Fruit fly (Drosophila melanogaster): ENCODE measurements around the gene REG.
"Not testable (repeated sequence)": the region's sequence is repeated elsewhere in the genome, so short reads cannot be mapped to it uniquely, and the experiment has no call there.

The REG gene

DNA sequence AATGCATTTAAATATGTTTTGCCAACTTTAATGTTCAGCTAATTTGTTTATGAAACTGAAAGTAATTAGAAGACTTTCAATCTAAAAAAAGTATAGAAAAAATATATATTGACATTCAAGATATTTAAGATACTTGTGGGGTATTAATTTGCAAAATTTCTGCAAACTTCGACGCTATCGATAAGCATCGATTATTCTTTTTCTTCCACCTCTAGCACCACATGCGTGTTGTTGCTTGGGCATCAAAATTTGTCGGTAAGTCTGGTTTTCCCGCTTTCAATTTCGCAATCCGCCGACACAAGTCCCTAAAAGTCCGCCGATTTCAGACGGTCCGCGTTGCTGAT lies at the start of gene REG:
TSS of gene REG (plus strand) at position 188 of the 344 bp plus-strand sequence.
- TF ChIP-seq CG8478 (optimal IDR thresholded peaks at IDR 0.05) (no peak), CTCF (optimal IDR thresholded peaks at IDR 0.05) (no peak)

DNA sequence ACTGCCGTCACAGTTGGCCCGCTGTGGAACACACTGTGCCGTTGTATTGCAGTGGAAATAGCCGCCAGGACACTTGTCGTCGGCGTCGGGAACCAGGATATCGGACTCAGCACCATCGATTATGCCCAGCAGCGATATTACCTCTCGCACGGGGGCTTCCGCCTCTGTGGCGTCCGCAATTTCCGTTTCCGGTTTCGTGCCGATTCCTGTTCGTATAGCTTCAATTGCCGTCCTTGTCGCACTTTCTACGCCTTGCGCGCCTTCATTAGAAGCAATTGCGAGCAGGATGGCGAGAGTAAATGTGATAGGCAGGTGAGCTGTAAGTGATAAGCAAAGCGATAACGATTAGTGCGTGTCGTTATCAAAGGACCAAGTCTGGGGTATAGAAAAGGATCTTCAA lies 39.3 kb upstream of the REG start:
- TF ChIP-seq CG8478 (optimal IDR thresholded peaks at IDR 0.05) (no peak), CTCF (optimal IDR thresholded peaks at IDR 0.05) (no peak)

dm6 chrX:13177720-13178119 lies 34.4 kb upstream of the REG start, which contains the start of gene CG32640:
TSS of gene CG32640 (plus strand) at chrX:13178005.
- TF ChIP-seq CTCF, CG8478 (optimal IDR thresholded peaks at IDR 0.05): not testable (repeated sequence)

- TF ChIP-seq CG8478, CTCF (optimal IDR thresholded peaks at IDR 0.05): not testable (repeated sequence)
Measured at dm6 chrX:13184178-13184577, 27.9 kb upstream of the REG start, which contains the start of gene CG32641. TSS of gene CG32641 (plus strand) at chrX:13184478.

DNA sequence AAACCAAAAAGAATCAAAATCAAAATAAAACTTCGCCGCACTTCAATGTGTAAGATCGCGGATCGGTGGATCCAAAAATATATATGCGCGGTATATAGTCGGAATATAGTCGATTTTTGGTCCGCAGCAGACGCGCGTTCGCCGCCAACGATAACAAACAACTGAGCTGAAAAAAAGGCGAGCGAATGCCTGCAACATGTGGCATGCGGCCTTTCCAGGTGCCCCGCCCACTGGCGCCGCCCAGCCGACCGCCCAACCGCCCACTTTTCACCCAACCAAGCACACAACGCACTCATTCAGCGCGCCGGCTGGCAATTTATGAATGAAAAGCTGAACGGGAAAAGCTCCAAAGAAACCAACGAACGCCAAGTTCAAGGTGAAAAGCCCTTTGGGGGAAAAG lies 23.1 kb upstream of the REG start, which contains the start of gene Lgr4:
TSS of gene Lgr4 (minus strand) at position 133 of the 400 bp plus-strand sequence.
- no peak for TF ChIP-seq CTCF (optimal IDR thresholded peaks at IDR 0.05)
- no peak for TF ChIP-seq CG8478 (optimal IDR thresholded peaks at IDR 0.05)

DNA sequence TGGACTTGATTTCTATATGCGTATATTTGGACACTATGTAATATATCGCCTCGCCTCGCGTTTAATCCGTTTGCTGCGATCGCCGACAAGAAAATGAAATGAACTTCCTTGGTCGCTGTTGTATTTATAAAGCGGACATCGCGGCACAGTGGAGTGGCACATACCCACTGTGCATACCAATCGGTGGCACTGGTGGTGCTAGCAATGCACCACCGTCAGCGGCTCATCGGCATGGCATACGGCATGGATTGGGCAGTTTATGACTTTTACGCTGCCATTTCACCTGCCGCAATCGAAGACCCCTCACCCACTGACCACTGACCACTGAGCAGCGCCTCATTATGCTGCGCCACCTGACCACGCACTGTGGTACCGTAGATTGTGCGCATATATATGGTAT lies 20.3 kb upstream of the REG start, which contains the start of gene CG12723:
TSS of gene CG12723 (minus strand) at position 101 of the 400 bp plus-strand sequence.
- TF ChIP-seq CG8478 (optimal IDR thresholded peaks at IDR 0.05) (no peak), CTCF (optimal IDR thresholded peaks at IDR 0.05) (no peak)

DNA sequence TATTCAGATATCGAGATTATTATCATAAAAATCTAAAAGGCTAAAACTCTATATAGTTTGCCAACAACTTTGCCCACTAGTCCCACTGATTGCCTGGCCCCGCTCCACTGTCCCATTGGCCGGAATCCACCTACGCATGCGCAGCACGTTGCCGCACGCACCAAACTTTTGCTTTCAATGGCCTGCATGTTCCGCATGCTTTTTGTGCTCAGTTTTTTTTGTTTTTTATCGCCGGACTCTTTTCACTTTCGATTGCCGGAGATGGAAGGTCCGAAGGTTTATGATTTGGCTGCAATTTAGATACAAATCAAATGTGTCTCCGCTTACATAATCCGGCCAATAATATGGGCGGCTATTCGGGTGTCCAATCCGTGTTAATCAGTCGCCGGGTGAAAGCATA lies 19.9 kb upstream of the REG start:
- TF ChIP-seq CG8478 (optimal IDR thresholded peaks at IDR 0.05) (no peak), CTCF (optimal IDR thresholded peaks at IDR 0.05) (no peak)

dm6 chrX:13194249-13194648 lies 17.9 kb upstream of the REG start, which contains the start of gene Coq5:
TSS of gene Coq5 (minus strand) at chrX:13194551.
- no peak for TF ChIP-seq CTCF (optimal IDR thresholded peaks at IDR 0.05)
- TF ChIP-seq CG8478 (optimal IDR thresholded peaks at IDR 0.05): no peak

- TF ChIP-seq CTCF (optimal IDR thresholded peaks at IDR 0.05) (no peak), CG8478 (optimal IDR thresholded peaks at IDR 0.05) (no peak)
Measured at dm6 chrX:13202162-13202561, 10.0 kb upstream of the REG start, which contains the start of gene CG44437. TSS of gene CG44437 (minus strand) at chrX:13202262.

- TF ChIP-seq CG8478 (optimal IDR thresholded peaks at IDR 0.05) (no peak), CTCF (optimal IDR thresholded peaks at IDR 0.05) (peak; percentile 75 to 84)
Measured at dm6 chrX:13204718-13205117, 7.4 kb upstream of the REG start.

DNA sequence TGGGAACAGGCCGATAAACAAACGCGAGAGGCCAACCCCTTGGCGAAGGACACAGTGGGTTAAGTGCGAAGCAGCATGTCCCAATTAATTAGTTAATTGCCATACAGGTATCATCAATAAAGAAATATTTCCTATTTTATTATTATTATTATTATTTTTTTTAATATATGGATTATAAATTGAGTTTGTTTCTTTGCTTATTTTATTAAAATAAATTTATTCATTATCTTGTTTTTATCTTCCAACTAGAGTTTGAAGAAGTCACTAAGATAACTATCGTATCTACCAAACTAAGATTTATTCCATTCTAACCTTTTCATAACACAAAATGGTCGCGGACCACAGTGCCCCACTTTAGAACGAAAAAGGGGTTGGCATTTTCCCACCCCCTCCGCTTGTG lies 4.0 kb upstream of the REG start:
- no peak for TF ChIP-seq CTCF (optimal IDR thresholded peaks at IDR 0.05)

- TF ChIP-seq CTCF (optimal IDR thresholded peaks at IDR 0.05): no peak
- no peak for TF ChIP-seq CG8478 (optimal IDR thresholded peaks at IDR 0.05)
Measured at dm6 chrX:13208554-13208953, 3.6 kb upstream of the REG start.

- TF ChIP-seq CG8478 (optimal IDR thresholded peaks at IDR 0.05): no peak
- TF ChIP-seq CTCF (optimal IDR thresholded peaks at IDR 0.05): no peak
Measured at dm6 chrX:13209410-13209809, 2.7 kb upstream of the REG start.

- TF ChIP-seq CTCF (optimal IDR thresholded peaks at IDR 0.05) (no peak), CG8478 (optimal IDR thresholded peaks at IDR 0.05) (no peak)
Measured at dm6 chrX:13210429-13210828, 1.7 kb upstream of the REG start.

DNA sequence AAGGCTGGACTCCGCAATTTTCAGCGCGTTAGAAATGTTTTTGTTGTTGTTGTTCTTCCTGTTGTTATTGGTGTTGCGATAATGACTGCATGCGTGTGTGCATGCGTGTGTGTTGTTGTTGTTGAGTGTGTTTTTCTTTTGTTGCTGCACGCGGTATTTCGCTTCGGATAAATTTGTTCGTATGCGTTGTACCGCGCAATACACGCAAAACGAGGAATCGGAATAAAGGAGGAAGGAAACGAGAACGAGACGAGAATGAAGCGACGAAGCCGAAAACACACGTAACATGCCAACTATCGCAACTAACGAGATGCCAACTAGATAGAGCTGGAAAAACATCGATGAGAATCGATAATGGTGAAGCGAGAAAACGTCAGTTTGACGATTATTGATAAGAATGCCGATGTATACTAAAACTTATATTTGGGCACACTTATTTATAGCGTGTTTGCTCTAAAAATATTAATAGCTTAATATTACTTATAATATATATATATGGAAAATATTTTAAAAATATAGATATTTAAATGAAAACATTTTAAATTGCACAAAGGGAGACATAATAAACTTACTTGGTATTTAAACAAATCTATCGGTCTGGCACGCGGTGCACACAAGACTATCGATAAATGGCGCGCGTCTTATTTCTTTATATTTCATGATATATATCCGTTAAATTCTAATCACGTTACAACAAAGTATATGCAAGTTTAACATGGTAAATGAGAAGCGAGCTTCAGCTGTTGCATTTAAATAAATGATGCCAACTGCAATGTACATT lies 578 bp upstream of the REG start, which contains the start of gene sno:
TSS of gene sno (minus strand) at position 318 of the 781 bp plus-strand sequence.
- TF ChIP-seq CG8478 (optimal IDR thresholded peaks at IDR 0.05) (no peak), CTCF (optimal IDR thresholded peaks at IDR 0.05) (no peak)

DNA sequence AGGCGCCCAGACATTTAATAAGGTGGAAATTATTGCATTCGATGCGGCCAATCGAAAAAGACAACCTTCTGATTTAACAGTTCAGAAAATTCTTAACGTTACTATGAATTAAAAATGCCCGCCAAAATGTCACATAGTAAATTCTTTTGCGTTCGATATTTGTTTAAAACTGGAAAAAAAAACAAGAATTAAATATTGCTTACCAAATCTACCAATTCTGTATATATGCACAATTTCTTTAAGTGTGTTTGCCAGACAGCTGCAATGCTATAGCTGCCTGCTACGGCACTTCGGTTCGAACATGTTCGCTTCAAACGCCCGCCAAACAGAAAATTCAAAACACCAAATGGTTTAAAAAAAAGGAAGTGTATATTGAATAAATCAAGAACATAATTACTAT lies 1.9 kb downstream of the REG start:
- no peak for TF ChIP-seq CTCF (optimal IDR thresholded peaks at IDR 0.05)
- TF ChIP-seq CG8478 (optimal IDR thresholded peaks at IDR 0.05): no peak

All from S2 (cell line).